Worm (Caenorhabditis elegans) whole organism, late embryonic: ENCODE data around the gene F35G2.1.

Experiments
- C38D4.7 ChIP-seq: fragments of 200-800 bp; sonication (Bioruptor generic); optimal IDR thresholded peaks from 2 replicates; lab custom pipeline; 2018; ENCODE audit warnings: mild to moderate bottlenecking, missing genetic modification characterization, moderate library complexity, missing compliant biosample characterization
- K09A11.1 ChIP-seq: sonication (generic microtip); optimal IDR thresholded peaks from 2 replicates; lab custom pipeline; 2017; ENCODE audit warnings: antibody characterized with exemption, mild to moderate bottlenecking, missing genetic modification characterization, missing compliant biosample characterization; ENCODE audit not compliant: insufficient read depth
- T23F11.4 ChIP-seq: fragments of 200-800 bp; sonication (Bioruptor generic); optimal IDR thresholded peaks from 2 replicates; lab custom pipeline; 2018; ENCODE audit warnings: mild to moderate bottlenecking, missing genetic modification characterization, missing compliant biosample characterization
- ceh-18 ChIP-seq: sonication (generic microtip); optimal IDR thresholded peaks from 2 replicates; lab custom pipeline; 2016; ENCODE audit warnings: missing genetic modification characterization, missing compliant biosample characterization
- ceh-22 ChIP-seq: sonication (generic microtip); optimal IDR thresholded peaks from 2 replicates; lab custom pipeline; 2017; ENCODE audit warnings: missing biosample characterization, missing genetic modification characterization
- ceh-24 ChIP-seq: sonication (generic microtip); optimal IDR thresholded peaks from 2 replicates; lab custom pipeline; 2016; ENCODE audit warnings: mild to moderate bottlenecking, missing genetic modification characterization, missing compliant biosample characterization
- ceh-45 ChIP-seq: fragments of 200-800 bp; sonication (Bioruptor generic); IDR thresholded peaks from 2 replicates; pipeline ENCODE4 v1.3.6; 2022; ENCODE audit warnings: missing genetic modification reagents, missing genetic modification characterization, missing compliant biosample characterization
- ceh-6 ChIP-seq: fragments of 200-800 bp; sonication (Bioruptor generic); optimal IDR thresholded peaks from 2 replicates; lab custom pipeline; 2018; ENCODE audit warnings: mild to moderate bottlenecking, missing genetic modification characterization, missing compliant biosample characterization
- ceh-9 ChIP-seq: sonication (generic microtip); optimal IDR thresholded peaks from 2 replicates; lab custom pipeline; 2016; ENCODE audit warnings: mild to moderate bottlenecking, missing genetic modification characterization, inconsistent platforms, missing compliant biosample characterization
- dmd-4 ChIP-seq: sonication (generic microtip); optimal IDR thresholded peaks from 2 replicates; lab custom pipeline; 2016; ENCODE audit warnings: borderline replicate concordance, missing genetic modification characterization, missing compliant biosample characterization
- dve-1 ChIP-seq: sonication (generic microtip); optimal IDR thresholded peaks from 2 replicates; lab custom pipeline; 2017; ENCODE audit warnings: antibody characterized with exemption, mild to moderate bottlenecking, missing genetic modification characterization, missing compliant biosample characterization
- ets-4 ChIP-seq: sonication (generic microtip); optimal IDR thresholded peaks from 2 replicates; lab custom pipeline; 2016; ENCODE audit warnings: missing genetic modification characterization, missing compliant biosample characterization
- fax-1 ChIP-seq: sonication (generic microtip); optimal IDR thresholded peaks from 2 replicates; lab custom pipeline; 2016; ENCODE audit warnings: missing genotype, missing genetic modification characterization, missing compliant biosample characterization
- fkh-6 ChIP-seq: sonication (generic microtip); optimal IDR thresholded peaks from 2 replicates; lab custom pipeline; 2016; ENCODE audit warnings: missing genetic modification characterization, missing compliant biosample characterization
- gmeb-2 ChIP-seq: sonication (generic microtip); optimal IDR thresholded peaks from 2 replicates; lab custom pipeline; 2016; ENCODE audit warnings: missing genetic modification characterization, inconsistent platforms, missing compliant biosample characterization
- hlh-13 ChIP-seq: fragments of 200-800 bp; sonication (Bioruptor generic); optimal IDR thresholded peaks from 2 replicates; lab custom pipeline; 2018; ENCODE audit warnings: mild to moderate bottlenecking, missing genetic modification characterization, missing compliant biosample characterization
- hlh-15 ChIP-seq: sonication (generic microtip); optimal IDR thresholded peaks from 2 replicates; lab custom pipeline; 2016; ENCODE audit warnings: missing genetic modification characterization, missing compliant biosample characterization
- hlh-30 ChIP-seq: sonication (generic microtip); optimal IDR thresholded peaks from 2 replicates; lab custom pipeline; 2017; ENCODE audit warnings: antibody characterized with exemption, missing genetic modification characterization, missing compliant biosample characterization; ENCODE audit not compliant: insufficient read depth
- lin-11 ChIP-seq: fragments of 200-800 bp; sonication (Bioruptor generic); optimal IDR thresholded peaks from 2 replicates; lab custom pipeline; 2018; ENCODE audit warnings: mild to moderate bottlenecking, missing genetic modification characterization, missing compliant biosample characterization
- mec-3 ChIP-seq: sonication (generic microtip); optimal IDR thresholded peaks from 2 replicates; lab custom pipeline; 2016; ENCODE audit warnings: borderline replicate concordance, missing genetic modification characterization, missing compliant biosample characterization
- npax-4 ChIP-seq: sonication (generic microtip); optimal IDR thresholded peaks from 2 replicates; lab custom pipeline; 2016; ENCODE audit warnings: missing genetic modification characterization, missing compliant biosample characterization
- odd-2 ChIP-seq: sonication (generic microtip); optimal IDR thresholded peaks from 2 replicates; lab custom pipeline; 2017; ENCODE audit warnings: antibody characterized with exemption, mild to moderate bottlenecking, missing genetic modification characterization, missing compliant biosample characterization
- pag-3 ChIP-seq: sonication (generic microtip); optimal IDR thresholded peaks from 2 replicates; lab custom pipeline; 2016; ENCODE audit warnings: missing compliant biosample characterization, missing genetic modification characterization, borderline replicate concordance
- pat-9 ChIP-seq: fragments of 200-800 bp; sonication (Bioruptor generic); optimal IDR thresholded peaks from 2 replicates; lab custom pipeline; 2018; ENCODE audit warnings: mild to moderate bottlenecking, missing genetic modification characterization, moderate library complexity, missing compliant biosample characterization
- pax-1 ChIP-seq: fragments of 150-350 bp; optimal IDR thresholded peaks from 2 replicates; lab custom pipeline; 2014; ENCODE audit warnings: missing biosample characterization, missing genetic modification characterization
- pha-2 ChIP-seq: sonication (generic microtip); optimal IDR thresholded peaks from 2 replicates; lab custom pipeline; 2017; ENCODE audit warnings: mild to moderate bottlenecking, missing genetic modification characterization, missing compliant biosample characterization
- pha-4 ChIP-seq: fragments of 150-350 bp; optimal IDR thresholded peaks from 2 replicates; lab custom pipeline; 2018; ENCODE audit warnings: missing biosample characterization, missing genetic modification reagents, missing genetic modification characterization
- sox-4 ChIP-seq: sonication (generic microtip); optimal IDR thresholded peaks from 2 replicates; lab custom pipeline; 2017; ENCODE audit warnings: mild to moderate bottlenecking, missing genetic modification characterization, inconsistent platforms, missing compliant biosample characterization
- syd-9 ChIP-seq: sonication (generic microtip); optimal IDR thresholded peaks from 2 replicates; lab custom pipeline; 2016; ENCODE audit warnings: mild to moderate bottlenecking, missing genetic modification characterization, moderate library complexity, missing compliant biosample characterization
- tbx-7 ChIP-seq: sonication (generic microtip); optimal IDR thresholded peaks from 2 replicates; lab custom pipeline; 2016; ENCODE audit warnings: missing genotype, missing genetic modification characterization, missing compliant biosample characterization
- unc-86 ChIP-seq: sonication (generic microtip); optimal IDR thresholded peaks from 2 replicates; lab custom pipeline; 2016; ENCODE audit warnings: missing genetic modification characterization, missing compliant biosample characterization

Gene F35G2.1

DNA sequence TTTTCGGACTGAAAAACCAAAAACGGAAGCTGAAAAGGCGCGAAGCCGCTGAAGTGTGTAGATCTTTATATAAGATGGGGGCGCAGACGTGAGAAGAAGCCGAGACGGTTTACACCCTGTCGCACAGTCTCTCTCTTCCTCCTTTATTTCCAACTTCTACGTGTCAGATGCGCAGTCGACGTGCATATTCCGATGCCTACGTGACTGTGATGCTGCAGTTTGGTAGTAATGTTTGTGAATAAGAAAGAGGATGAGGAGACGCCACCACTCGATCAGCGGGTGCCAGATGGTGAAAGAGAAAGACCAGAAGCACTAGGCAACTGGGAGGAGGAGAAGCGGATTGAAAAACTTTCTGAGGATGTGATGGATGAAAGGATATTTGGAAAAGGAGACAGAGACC, 15.2 kb downstream of the F35G2.1 start:
- TF ChIP-seq syd-9 (tag; lab: Kevin White, UChicago) (no peak), ceh-18 (peak; percentile 1)

DNA sequence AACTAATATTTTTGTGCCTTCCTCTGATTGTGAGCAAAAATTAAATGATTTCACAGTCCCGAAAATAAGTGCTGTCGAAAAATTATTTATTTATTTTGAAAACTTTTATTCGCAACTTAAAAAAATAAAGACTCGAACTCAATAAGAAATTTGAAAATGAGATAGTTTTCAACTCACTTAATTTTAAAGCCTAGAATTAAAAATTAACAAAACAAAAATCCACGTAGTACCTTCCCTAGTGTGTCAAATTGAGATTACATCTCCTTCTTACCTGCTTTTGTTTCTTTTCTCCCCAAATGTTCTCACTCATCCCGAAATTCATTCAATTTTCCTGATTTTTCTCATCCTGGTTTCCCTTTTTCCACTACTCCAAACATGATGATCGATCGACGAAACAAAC, 16.3 kb downstream of the F35G2.1 start, which contains the start of gene F35G2.5:
Gene F35G2.5 (plus strand): TSS at position 301 of the 400 bp plus-strand sequence.
- TF ChIP-seq ceh-6 (GFP tag; lab: Kevin White, UChicago) = no peak
- no peak for TF ChIP-seq dmd-4 (tag; lab: Kevin White, UChicago)
- no peak for TF ChIP-seq syd-9 (tag; lab: Kevin White, UChicago)
- TF ChIP-seq ceh-24 = no peak
- no peak for TF ChIP-seq sox-4
- no peak for TF ChIP-seq pha-4 (tag; lab: Kevin White, UChicago)
- TF ChIP-seq mec-3 (tag; lab: Kevin White, UChicago) = no peak
- TF ChIP-seq dve-1 (tag; lab: Kevin White, UChicago) = no peak
- no peak for TF ChIP-seq ceh-45
- TF ChIP-seq tbx-7 = no peak
- no peak for TF ChIP-seq C38D4.7 (GFP tag; lab: Kevin White, UChicago)
- no peak for TF ChIP-seq ceh-22 (tag; lab: Kevin White, UChicago)
- TF ChIP-seq npax-4 = no peak
- TF ChIP-seq fkh-6 (tag; lab: Kevin White, UChicago) = no peak
- no peak for TF ChIP-seq pax-1 (tag; lab: Kevin White, UChicago)
- TF ChIP-seq, all 69 proteins: peak for 0

DNA sequence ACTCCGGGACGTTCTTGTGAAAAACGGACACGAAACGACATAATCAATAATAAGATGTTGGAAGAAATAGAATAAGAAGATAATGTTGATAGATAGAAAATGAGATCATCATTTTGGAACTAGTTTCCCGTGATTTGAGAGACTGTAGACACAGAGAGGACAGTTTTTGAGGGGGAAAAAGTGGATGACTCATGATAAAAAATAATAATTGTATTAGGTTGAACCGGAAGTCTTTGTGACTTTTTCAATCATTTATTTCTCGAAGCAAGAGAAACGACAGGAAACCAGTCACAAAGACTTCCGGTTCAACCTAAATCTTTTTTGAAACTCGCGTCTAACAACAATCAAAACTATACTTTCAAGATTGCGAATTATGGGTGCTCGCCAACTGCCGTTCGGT, 24.0 kb downstream of the F35G2.1 start, which contains the start of gene mlt-3:
Gene mlt-3 (minus strand): TSS at position 101 of the 400 bp plus-strand sequence.
- TF ChIP-seq pha-4 (tag; lab: Kevin White, UChicago) (no peak), hlh-30 (tag; lab: Kevin White, UChicago) (no peak), ceh-18 (no peak), hlh-15 (no peak)

- no peak for TF ChIP-seq ceh-24
- TF ChIP-seq unc-86 (tag; lab: Kevin White, UChicago) = no peak
- TF ChIP-seq K09A11.1 (tag; lab: Kevin White, UChicago) = no peak
- no peak for TF ChIP-seq gmeb-2 (tag; lab: Kevin White, UChicago)
- TF ChIP-seq pha-4 (tag; lab: Kevin White, UChicago) = no peak
- no peak for TF ChIP-seq mec-3 (tag; lab: Kevin White, UChicago)
- no peak for TF ChIP-seq hlh-30 (tag; lab: Kevin White, UChicago)
Measured at ce11 chrIV:12229679-12230078, 26.6 kb downstream of the F35G2.1 start, which contains the start of gene sre-18. Gene sre-18 (minus strand): TSS chrIV:12229779.

- no peak for TF ChIP-seq unc-86 (tag; lab: Kevin White, UChicago)
- TF ChIP-seq dve-1 (tag; lab: Kevin White, UChicago) = no peak
- no peak for TF ChIP-seq ceh-24
- no peak for TF ChIP-seq K09A11.1 (tag; lab: Kevin White, UChicago)
- TF ChIP-seq hlh-15 = no peak
- TF ChIP-seq ets-4 (tag; lab: Kevin White, UChicago) = no peak
- TF ChIP-seq pat-9 (tag; lab: Kevin White, UChicago) = no peak
- no peak for TF ChIP-seq odd-2 (tag; lab: Kevin White, UChicago)
- TF ChIP-seq fkh-6 (tag; lab: Kevin White, UChicago) = no peak
- TF ChIP-seq pag-3 = no peak
- no peak for TF ChIP-seq hlh-30 (tag; lab: Kevin White, UChicago)
- TF ChIP-seq ceh-22 (tag; lab: Kevin White, UChicago) = no peak
- no peak for TF ChIP-seq npax-4
- TF ChIP-seq fax-1 (tag; lab: Kevin White, UChicago) = no peak
- no peak for TF ChIP-seq lin-11 (tag; lab: Kevin White, UChicago)
- no peak for TF ChIP-seq pha-2 (tag; lab: Kevin White, UChicago)
- TF ChIP-seq hlh-13 = no peak
- no peak for TF ChIP-seq T23F11.4 (GFP tag; lab: Kevin White, UChicago)
- no peak for TF ChIP-seq ceh-9 (tag; lab: Kevin White, UChicago)
Measured at ce11 chrIV:12236011-12236410, 33.0 kb downstream of the F35G2.1 start, which contains the start of gene sre-16. Gene sre-16 (minus strand): TSS chrIV:12236111.
